Fruit fly (Drosophila melanogaster) whole organism: Measurements from ENCODE around the gene CG10026.

Source experiments
- Dll ChIP-seq: fragments of >200 bp; optimal IDR thresholded peaks from 2 replicates; lab custom pipeline; 2017
- EcR ChIP-seq, 2 experiments: fragments of >200 bp; optimal IDR thresholded peaks; 2 replicates each; lab custom pipeline; 2017; ENCODE audit warnings: missing biosample characterization in 2 of 2, missing genetic modification characterization in 2 of 2, missing genetic modification reagents in 2 of 2
- psq ChIP-seq: fragments of >200 bp; optimal IDR thresholded peaks from 2 replicates; lab custom pipeline; 2017

dm6 chr2L:19418872-19419271, 35.2 kb upstream of the CG10026 start, which contains the start of gene lectin-37Db:
- TF ChIP-seq EcR (GFP tag; optimal IDR thresholded peaks at IDR 0.05; lab: Kevin White, UChicago), result no peak
- no peak for TF ChIP-seq psq
- no peak for TF ChIP-seq Dll (lab: Kevin White, UChicago)
